Worm (Caenorhabditis elegans) whole organism, late embryonic: ENCODE data around the gene ZK632.9.
A peak's percentile ranks its signal among the peaks of the same experiment; 100 is the strongest.

Experiments used
- C08G9.2 ChIP-seq: sonication (generic microtip); optimal IDR thresholded peaks from 2 replicates; lab custom pipeline; 2016; ENCODE audit warnings: mild to moderate bottlenecking, missing genetic modification characterization, moderate library complexity, missing compliant biosample characterization
- T23F11.4 ChIP-seq: fragments of 200-800 bp; sonication (Bioruptor generic); optimal IDR thresholded peaks from 2 replicates; lab custom pipeline; 2018; ENCODE audit warnings: mild to moderate bottlenecking, missing genetic modification characterization, missing compliant biosample characterization
- Y22D7AL.16 ChIP-seq: sonication (generic microtip); optimal IDR thresholded peaks from 2 replicates; lab custom pipeline; 2016; ENCODE audit warnings: missing genetic modification characterization, missing compliant biosample characterization
- ahr-1 ChIP-seq: sonication (generic microtip); optimal IDR thresholded peaks from 2 replicates; lab custom pipeline; 2016; ENCODE audit warnings: missing genetic modification characterization, missing compliant biosample characterization
- ceh-14 ChIP-seq: sonication (generic microtip); optimal IDR thresholded peaks from 2 replicates; lab custom pipeline; 2016; ENCODE audit warnings: missing genotype, missing genetic modification characterization, missing compliant biosample characterization
- ceh-19 ChIP-seq: fragments of 200-800 bp; sonication (Bioruptor generic); optimal IDR thresholded peaks from 2 replicates; lab custom pipeline; 2018; ENCODE audit warnings: mild to moderate bottlenecking, missing genetic modification characterization, missing compliant biosample characterization
- ceh-2 ChIP-seq: sonication (generic microtip); optimal IDR thresholded peaks from 2 replicates; lab custom pipeline; 2016; ENCODE audit warnings: missing genotype, missing genetic modification characterization, missing compliant biosample characterization
- ceh-24 ChIP-seq: sonication (generic microtip); optimal IDR thresholded peaks from 2 replicates; lab custom pipeline; 2016; ENCODE audit warnings: mild to moderate bottlenecking, missing genetic modification characterization, missing compliant biosample characterization
- ceh-34 ChIP-seq: sonication (generic microtip); optimal IDR thresholded peaks from 2 replicates; lab custom pipeline; 2016; ENCODE audit warnings: mild to moderate bottlenecking, missing genetic modification characterization, missing compliant biosample characterization
- ceh-45 ChIP-seq: fragments of 200-800 bp; sonication (Bioruptor generic); IDR thresholded peaks from 2 replicates; pipeline ENCODE4 v1.3.6; 2022; ENCODE audit warnings: missing genetic modification reagents, missing genetic modification characterization, missing compliant biosample characterization
- ceh-9 ChIP-seq: sonication (generic microtip); optimal IDR thresholded peaks from 2 replicates; lab custom pipeline; 2016; ENCODE audit warnings: mild to moderate bottlenecking, missing genetic modification characterization, inconsistent platforms, missing compliant biosample characterization
- dmd-4 ChIP-seq: sonication (generic microtip); optimal IDR thresholded peaks from 2 replicates; lab custom pipeline; 2016; ENCODE audit warnings: borderline replicate concordance, missing genetic modification characterization, missing compliant biosample characterization
- elt-4 ChIP-seq: sonication (generic microtip); optimal IDR thresholded peaks from 2 replicates; lab custom pipeline; 2016; ENCODE audit warnings: missing genetic modification characterization, missing compliant biosample characterization
- ets-4 ChIP-seq: sonication (generic microtip); optimal IDR thresholded peaks from 2 replicates; lab custom pipeline; 2016; ENCODE audit warnings: missing genetic modification characterization, missing compliant biosample characterization
- eyg-1 ChIP-seq: sonication (generic microtip); optimal IDR thresholded peaks from 2 replicates; lab custom pipeline; 2016; ENCODE audit warnings: missing genotype, missing genetic modification characterization, missing compliant biosample characterization
- gmeb-2 ChIP-seq: sonication (generic microtip); optimal IDR thresholded peaks from 2 replicates; lab custom pipeline; 2016; ENCODE audit warnings: missing genetic modification characterization, inconsistent platforms, missing compliant biosample characterization
- hlh-30 ChIP-seq: sonication (generic microtip); optimal IDR thresholded peaks from 2 replicates; lab custom pipeline; 2017; ENCODE audit warnings: antibody characterized with exemption, missing genetic modification characterization, missing compliant biosample characterization; ENCODE audit not compliant: insufficient read depth
- hlh-6 ChIP-seq: sonication (generic microtip); optimal IDR thresholded peaks from 2 replicates; lab custom pipeline; 2016; ENCODE audit warnings: missing genotype, missing genetic modification characterization, missing compliant biosample characterization
- hlh-8 ChIP-seq: sonication (generic microtip); optimal IDR thresholded peaks from 2 replicates; lab custom pipeline; 2016; ENCODE audit warnings: missing genotype, missing genetic modification characterization, missing compliant biosample characterization
- lim-6 ChIP-seq: sonication (generic microtip); optimal IDR thresholded peaks from 2 replicates; lab custom pipeline; 2016; ENCODE audit warnings: missing genetic modification characterization, missing compliant biosample characterization
- madf-2 ChIP-seq: sonication (generic microtip); optimal IDR thresholded peaks from 2 replicates; lab custom pipeline; 2017; ENCODE audit warnings: missing genetic modification characterization, missing compliant biosample characterization
- mec-3 ChIP-seq: sonication (generic microtip); optimal IDR thresholded peaks from 2 replicates; lab custom pipeline; 2016; ENCODE audit warnings: borderline replicate concordance, missing genetic modification characterization, missing compliant biosample characterization
- nfya-1 ChIP-seq: sonication (generic microtip); optimal IDR thresholded peaks from 2 replicates; lab custom pipeline; 2017; ENCODE audit warnings: missing genetic modification characterization, mild to moderate bottlenecking, missing compliant biosample characterization, antibody characterized with exemption, moderate library complexity
- nhr-232 ChIP-seq: sonication (generic microtip); optimal IDR thresholded peaks from 2 replicates; lab custom pipeline; 2016; ENCODE audit warnings: missing genetic modification characterization, missing compliant biosample characterization
- npax-4 ChIP-seq: sonication (generic microtip); optimal IDR thresholded peaks from 2 replicates; lab custom pipeline; 2016; ENCODE audit warnings: missing genetic modification characterization, missing compliant biosample characterization
- odd-2 ChIP-seq: sonication (generic microtip); optimal IDR thresholded peaks from 2 replicates; lab custom pipeline; 2017; ENCODE audit warnings: antibody characterized with exemption, mild to moderate bottlenecking, missing genetic modification characterization, missing compliant biosample characterization
- pat-9 ChIP-seq: fragments of 200-800 bp; sonication (Bioruptor generic); optimal IDR thresholded peaks from 2 replicates; lab custom pipeline; 2018; ENCODE audit warnings: mild to moderate bottlenecking, missing genetic modification characterization, moderate library complexity, missing compliant biosample characterization
- pha-4 ChIP-seq: fragments of 150-350 bp; optimal IDR thresholded peaks from 2 replicates; lab custom pipeline; 2018; ENCODE audit warnings: missing biosample characterization, missing genetic modification reagents, missing genetic modification characterization
- pqm-1 ChIP-seq: sonication (generic microtip); optimal IDR thresholded peaks from 2 replicates; lab custom pipeline; 2016; ENCODE audit warnings: missing genetic modification characterization, missing compliant biosample characterization
- rnt-1 ChIP-seq: sonication (generic microtip); optimal IDR thresholded peaks from 2 replicates; lab custom pipeline; 2016; ENCODE audit warnings: missing genetic modification characterization, missing compliant biosample characterization
- sdc-2 ChIP-seq: sonication (generic microtip); optimal IDR thresholded peaks from 2 replicates; lab custom pipeline; 2016; ENCODE audit warnings: missing genotype, missing genetic modification characterization, missing compliant biosample characterization
- sox-4 ChIP-seq: sonication (generic microtip); optimal IDR thresholded peaks from 2 replicates; lab custom pipeline; 2017; ENCODE audit warnings: mild to moderate bottlenecking, missing genetic modification characterization, inconsistent platforms, missing compliant biosample characterization
- ttx-3 ChIP-seq: sonication (generic microtip); optimal IDR thresholded peaks from 2 replicates; lab custom pipeline; 2016; ENCODE audit warnings: missing genetic modification reagents, missing genetic modification characterization, missing compliant biosample characterization
- unc-3 ChIP-seq, 2 experiments: fragments of 200-800 bp in 1 of 2; sonication (Bioruptor generic) in 1 of 2; sonication (generic microtip) in 1 of 2; conservative IDR thresholded peaks in 1 of 2; optimal IDR thresholded peaks in 1 of 2; 2 replicates each; pipeline versions ENCODE4 v1.3.6 to Lab custom; 2016 to 2022; ENCODE audit warnings: missing compliant biosample characterization in 2 of 2, missing genetic modification characterization in 2 of 2, missing genetic modification reagents in 1 of 2
- unc-42 ChIP-seq: sonication (generic microtip); optimal IDR thresholded peaks from 2 replicates; lab custom pipeline; 2016; ENCODE audit warnings: missing genotype, missing genetic modification characterization, missing compliant biosample characterization
- zip-5 ChIP-seq: sonication (generic microtip); optimal IDR thresholded peaks from 2 replicates; lab custom pipeline; 2016; ENCODE audit warnings: missing genetic modification characterization, missing compliant biosample characterization
- ztf-16 ChIP-seq: sonication (generic microtip); optimal IDR thresholded peaks from 2 replicates; lab custom pipeline; 2017; ENCODE audit warnings: missing genetic modification characterization, missing compliant biosample characterization

Gene ZK632.9

DNA sequence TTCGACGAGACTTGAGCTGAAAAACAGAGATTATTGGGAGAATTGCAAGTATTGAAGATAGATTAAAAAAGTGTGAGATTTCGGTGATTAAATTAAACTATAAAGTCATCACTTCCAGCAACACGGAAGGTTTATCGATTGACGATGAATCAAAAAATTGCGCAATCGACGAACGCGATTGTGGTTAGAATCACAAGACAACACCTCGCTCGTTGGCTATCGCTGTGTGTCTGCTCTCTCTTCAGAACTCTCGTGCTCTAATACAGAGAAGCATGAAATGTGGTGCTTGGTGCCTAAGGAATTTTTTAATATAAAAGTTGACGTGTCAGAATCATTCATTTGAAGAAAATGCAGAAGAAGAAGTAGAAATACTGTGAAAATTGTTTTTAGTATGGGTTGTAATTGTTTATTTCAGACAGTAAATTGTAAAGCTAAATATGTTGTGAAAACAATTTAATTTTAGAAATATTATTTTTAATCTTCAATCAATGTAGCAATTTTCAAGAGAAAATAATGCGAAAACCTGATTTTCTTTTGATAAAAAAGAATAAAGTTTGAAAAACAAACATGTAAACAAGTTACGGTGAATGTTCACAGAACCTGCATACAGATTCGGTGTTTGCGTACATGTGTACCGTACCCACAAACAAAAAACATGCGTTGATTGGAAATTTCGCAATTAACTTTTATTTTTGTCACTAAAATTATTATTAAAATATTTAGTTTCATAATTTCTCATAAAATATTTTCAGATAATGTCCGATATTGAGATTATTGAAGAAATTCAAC, 2.1 kb upstream of the ZK632.9 start, which contains the start of the genes ZK632.10 and ZK632.11:
TSS of gene ZK632.10 (minus strand) at position 560 of the 789 bp plus-strand sequence.
TSS of gene ZK632.11 (plus strand) at position 753 of the 789 bp plus-strand sequence.
- TF ChIP-seq odd-2 (tag; lab: Kevin White, UChicago) (no peak), hlh-30 (peak; percentile 78), nfya-1 (tag; lab: Kevin White, UChicago) (peak; percentile 18), ceh-14 (tag; lab: Kevin White, UChicago) (no peak), zip-5 (tag; lab: Kevin White, UChicago) (no peak), T23F11.4 (GFP tag; lab: Kevin White, UChicago) (no peak), pat-9 (no peak), hlh-6 (tag; lab: Kevin White, UChicago) (no peak), ceh-24 (tag; lab: Kevin White, UChicago) (no peak), ceh-45 (no peak), ets-4 (tag; lab: Kevin White, UChicago) (no peak), ceh-34 (tag; lab: Kevin White, UChicago) (no peak), rnt-1 (tag; lab: Kevin White, UChicago) (peak; percentile 7), ceh-9 (tag; lab: Kevin White, UChicago) (no peak), elt-4 (no peak)
- TF ChIP-seq, all 69 proteins: peak for 3

DNA sequence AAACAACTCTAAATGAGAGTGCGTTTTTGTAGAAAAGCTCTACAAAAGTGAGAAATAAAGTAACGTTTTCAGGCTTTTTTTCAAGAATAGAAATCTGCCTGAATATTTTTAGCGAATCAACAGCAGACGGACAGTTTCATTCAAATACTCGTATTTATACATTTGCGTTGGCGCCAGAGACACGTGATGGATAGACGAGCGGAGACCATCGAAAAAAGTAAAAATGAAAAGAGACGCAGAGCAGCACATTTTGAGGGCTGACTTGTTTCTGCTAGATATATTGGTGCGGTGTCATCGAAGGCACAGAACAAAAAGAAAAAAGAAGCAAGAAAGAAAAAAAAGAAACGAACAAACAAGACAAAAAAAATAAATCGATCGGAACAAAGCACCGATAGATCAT, 773 bp upstream of the ZK632.9 start:
- TF ChIP-seq unc-42 (tag; lab: Kevin White, UChicago) (no peak), nfya-1 (tag; lab: Kevin White, UChicago) (peak; percentile 3), hlh-30 (peak; percentile 55)

DNA sequence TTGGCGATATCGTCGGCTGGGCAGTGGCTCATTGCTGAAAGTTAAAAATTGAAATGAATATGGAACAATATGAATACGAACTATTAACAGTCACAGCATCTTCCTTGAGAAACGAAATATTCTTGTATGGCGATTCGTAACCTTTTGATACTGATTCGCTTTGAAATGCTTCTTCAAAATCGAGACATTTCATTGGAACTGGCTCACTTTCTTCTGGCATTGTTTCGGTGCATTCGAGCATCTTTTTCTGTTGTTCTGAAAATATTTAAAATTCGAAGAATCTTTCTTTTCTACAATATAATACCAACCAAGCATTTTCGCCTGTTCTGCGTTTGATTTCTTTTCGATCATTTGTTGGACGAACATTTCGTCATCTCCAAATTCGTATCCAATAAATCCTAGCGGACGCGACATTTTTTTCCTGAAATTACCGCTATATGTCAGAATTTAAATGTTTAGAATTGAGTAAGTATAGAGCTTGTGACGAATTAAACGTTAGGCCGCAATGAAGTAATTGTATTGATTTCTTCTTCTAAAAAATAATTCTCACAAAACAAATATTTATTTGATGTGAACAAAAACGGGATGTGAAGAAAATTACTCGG, 800 bp downstream of the ZK632.9 start, which contains the start of gene lin-52:
TSS of gene lin-52 (minus strand) at position 421 of the 605 bp plus-strand sequence.
- TF ChIP-seq elt-4 (no peak), ets-4 (tag; lab: Kevin White, UChicago) (no peak), ahr-1 (no peak), Y22D7AL.16 (no peak), eyg-1 (tag; lab: Kevin White, UChicago) (no peak), hlh-6 (tag; lab: Kevin White, UChicago) (no peak), madf-2 (no peak), hlh-30 (no peak), unc-3 (GFP tag; conservative IDR thresholded peaks at IDR 0.05; lab: Robert Waterston, UW) (no peak), unc-3 (tag; optimal IDR thresholded peaks at IDR 0.05; lab: Kevin White, UChicago) (no peak), dmd-4 (tag; lab: Kevin White, UChicago) (no peak), mec-3 (no peak), C08G9.2 (tag; lab: Kevin White, UChicago) (no peak), ceh-9 (tag; lab: Kevin White, UChicago) (no peak), gmeb-2 (tag; lab: Kevin White, UChicago) (no peak)

DNA sequence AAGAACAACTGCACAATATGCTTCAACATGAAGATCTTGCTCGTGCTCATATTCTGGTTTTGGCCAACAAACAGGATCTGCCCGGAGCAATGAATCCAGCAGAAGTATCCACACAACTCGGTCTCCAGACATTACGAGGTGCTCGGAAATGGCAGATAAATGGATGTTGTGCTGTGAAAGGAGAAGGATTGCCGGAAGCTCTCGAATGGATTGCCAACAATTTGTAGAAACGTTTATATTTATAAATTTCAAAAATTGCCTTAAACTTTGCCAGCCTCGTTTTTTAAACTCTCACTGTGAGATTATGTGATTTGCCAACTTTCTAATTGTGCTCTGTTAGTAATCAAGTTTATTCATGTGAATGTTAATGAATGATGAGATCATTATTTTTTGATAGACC, 1.5 kb downstream of the ZK632.9 start:
- TF ChIP-seq ceh-45 (no peak), hlh-8 (no peak), unc-42 (tag; lab: Kevin White, UChicago) (no peak), hlh-30 (no peak), lim-6 (tag; lab: Kevin White, UChicago) (no peak), gmeb-2 (tag; lab: Kevin White, UChicago) (no peak), pha-4 (tag; lab: Kevin White, UChicago) (no peak), ceh-9 (tag; lab: Kevin White, UChicago) (no peak), ttx-3 (no peak), ztf-16 (tag; lab: Kevin White, UChicago) (no peak), npax-4 (tag; lab: Kevin White, UChicago) (no peak), nhr-232 (tag; lab: Kevin White, UChicago) (no peak), pqm-1 (tag; lab: Kevin White, UChicago) (no peak), sox-4 (no peak), T23F11.4 (GFP tag; lab: Kevin White, UChicago) (no peak), sdc-2 (tag; lab: Kevin White, UChicago) (no peak), odd-2 (tag; lab: Kevin White, UChicago) (no peak), ceh-14 (tag; lab: Kevin White, UChicago) (no peak), ceh-19 (GFP tag; lab: Kevin White, UChicago) (no peak), ceh-2 (tag; lab: Kevin White, UChicago) (no peak)
